Worm (Caenorhabditis elegans): Measurements from ENCODE around the gene C55A6.12.

- TF ChIP-seq hlh-12 (tag; optimal IDR thresholded peaks at IDR 0.05) (no peak), F39B2.1 (GFP tag; IDR thresholded peaks at IDR 0.05) (no peak), nhr-80 (tag; optimal IDR thresholded peaks at IDR 0.05) (no peak), ceh-100 (GFP tag; IDR thresholded peaks at IDR 0.05) (no peak), madf-10 (tag; optimal IDR thresholded peaks at IDR 0.05) (no peak), tbp1 (GFP tag; optimal IDR thresholded peaks at IDR 0.05) (no peak), die-1 (tag; optimal IDR thresholded peaks at IDR 0.05) (no peak), K12H6.12 (tag; optimal IDR thresholded peaks at IDR 0.05) (no peak), ztf-28 (GFP tag; IDR thresholded peaks at IDR 0.05) (no peak), nhr-179 (tag; optimal IDR thresholded peaks at IDR 0.05) (no peak), aptf-3 (GFP tag; IDR thresholded peaks at IDR 0.05) (no peak)
These were observed 14.6 kb downstream of the C55A6.12 start for ce11 chrV:11488288-11488687.

All from whole organism, young adult.